Worm (Caenorhabditis elegans): Measurements from ENCODE around the gene damt-1.

damt-1 gene

ce11 chrII:5719848-5720247 is at the start of gene damt-1:
Gene damt-1, plus strand, starts transcription at chrII:5720148.
- no peak for TF ChIP-seq fos-1 (tag; optimal IDR thresholded peaks at IDR 0.05)
- no peak for TF ChIP-seq elt-1 (tag; optimal IDR thresholded peaks at IDR 0.05)
- no peak for TF ChIP-seq nhr-237 (tag; optimal IDR thresholded peaks at IDR 0.05)
- TF ChIP-seq skn-1 (tag; optimal IDR thresholded peaks at IDR 0.05), result no peak
- TF ChIP-seq R02D3.7 (tag; optimal IDR thresholded peaks at IDR 0.05), result no peak
- no peak for TF ChIP-seq mbf-1 (tag; optimal IDR thresholded peaks at IDR 0.05)
- TF ChIP-seq nhr-11 (tag; optimal IDR thresholded peaks at IDR 0.05), result no peak
- no peak for TF ChIP-seq blmp-1 (tag; optimal IDR thresholded peaks at IDR 0.05; ENCODE audit: insufficient read depth)
- TF ChIP-seq ama-1 (optimal IDR thresholded peaks at IDR 0.05), result no peak
- no peak for TF ChIP-seq ceh-82 (tag; optimal IDR thresholded peaks at IDR 0.05)
- no peak for TF ChIP-seq lin-39 (tag; optimal IDR thresholded peaks at IDR 0.05)
- TF ChIP-seq nhr-12 (tag; optimal IDR thresholded peaks at IDR 0.05), result no peak

- TF ChIP-seq peb-1 (tag; optimal IDR thresholded peaks at IDR 0.05) (no peak), gmeb-1 (tag; optimal IDR thresholded peaks at IDR 0.05) (no peak), ztf-11 (tag; optimal IDR thresholded peaks at IDR 0.05) (no peak), ztf-4 (tag; optimal IDR thresholded peaks at IDR 0.05) (no peak), aly-2 (tag; optimal IDR thresholded peaks at IDR 0.05) (no peak), mab-5 (tag; optimal IDR thresholded peaks at IDR 0.05) (no peak), nhr-10 (tag; optimal IDR thresholded peaks at IDR 0.05) (no peak), nhr-6 (tag; optimal IDR thresholded peaks at IDR 0.05) (no peak)
Measured at ce11 chrII:5680703-5681102, 39.2 kb upstream of the damt-1 start, which contains the start of gene flp-27. Gene flp-27, plus strand, starts transcription at chrII:5681003.

ce11 chrII:5688959-5689358 is 31.0 kb upstream of the damt-1 start, which contains the start of gene C25H3.11:
Gene C25H3.11, minus strand, starts transcription at chrII:5689040.
- TF ChIP-seq lsy-2 (tag; optimal IDR thresholded peaks at IDR 0.05) (peak in 1 of 2 experiments; percentile 43), nhr-21 (tag; optimal IDR thresholded peaks at IDR 0.05) (peak; percentile 21), nhr-25 (tag; optimal IDR thresholded peaks at IDR 0.05) (peak; percentile 41), F13H6.1 (tag; optimal IDR thresholded peaks at IDR 0.05) (peak; percentile 13), fos-1 (tag; optimal IDR thresholded peaks at IDR 0.05) (peak; percentile 33), dmd-4 (tag; optimal IDR thresholded peaks at IDR 0.05) (no peak), ztf-11 (tag; optimal IDR thresholded peaks at IDR 0.05) (no peak), Y55F3AM.14 (GFP tag; optimal IDR thresholded peaks at IDR 0.05) (no peak), unc-55 (GFP tag; optimal IDR thresholded peaks at IDR 0.05) (peak; percentile 16), mab-5 (tag; optimal IDR thresholded peaks at IDR 0.05) (no peak), C34F6.9 (tag; optimal IDR thresholded peaks at IDR 0.05) (peak; percentile 47), crh-2 (tag; optimal IDR thresholded peaks at IDR 0.05) (peak; percentile 59), sma-3 (GFP tag; optimal IDR thresholded peaks at IDR 0.05) (peak; percentile 10)

DNA sequence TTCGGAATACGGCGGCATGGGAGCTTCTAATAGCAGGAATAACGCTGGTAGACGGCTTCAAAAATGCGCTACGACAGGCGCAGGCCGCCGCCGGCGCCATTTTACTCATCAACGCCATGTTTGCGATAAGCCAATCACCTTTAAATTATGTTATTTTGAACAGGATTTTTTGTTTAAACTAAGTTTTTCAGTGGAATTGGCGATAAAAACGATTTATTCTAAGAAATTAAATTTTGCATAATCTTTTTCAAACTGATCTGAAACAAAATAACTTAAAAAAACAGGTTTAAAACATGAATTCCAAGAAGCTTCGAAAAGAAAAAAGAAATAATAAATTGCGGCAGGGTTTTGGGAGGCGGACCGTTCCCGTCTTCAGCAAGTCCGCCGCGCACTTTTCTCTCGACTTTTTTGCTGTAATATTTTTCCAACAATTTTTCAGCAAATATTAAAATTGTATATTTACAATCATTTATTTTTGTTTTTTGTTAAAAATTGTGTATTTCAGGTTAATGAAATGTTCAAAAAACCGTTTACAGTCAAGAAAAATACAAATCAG is 28.7 kb upstream of the damt-1 start, which contains the start of the genes ndub-5 and eif-2D:
TSS of gene ndub-5 (minus strand) at position 138 of the 556 bp plus-strand sequence.
TSS of gene eif-2D (plus strand) at position 506 of the 556 bp plus-strand sequence.
- TF ChIP-seq R02D3.7 (tag; optimal IDR thresholded peaks at IDR 0.05) (no peak), lsy-2 (tag; optimal IDR thresholded peaks at IDR 0.05) (peak in 1 of 2 experiments; percentile 39), nhr-10 (tag; optimal IDR thresholded peaks at IDR 0.05) (no peak), ama-1 (optimal IDR thresholded peaks at IDR 0.05) (no peak), nhr-23 (tag; optimal IDR thresholded peaks at IDR 0.05) (no peak), C34F6.9 (tag; optimal IDR thresholded peaks at IDR 0.05) (peak; percentile 11)

DNA sequence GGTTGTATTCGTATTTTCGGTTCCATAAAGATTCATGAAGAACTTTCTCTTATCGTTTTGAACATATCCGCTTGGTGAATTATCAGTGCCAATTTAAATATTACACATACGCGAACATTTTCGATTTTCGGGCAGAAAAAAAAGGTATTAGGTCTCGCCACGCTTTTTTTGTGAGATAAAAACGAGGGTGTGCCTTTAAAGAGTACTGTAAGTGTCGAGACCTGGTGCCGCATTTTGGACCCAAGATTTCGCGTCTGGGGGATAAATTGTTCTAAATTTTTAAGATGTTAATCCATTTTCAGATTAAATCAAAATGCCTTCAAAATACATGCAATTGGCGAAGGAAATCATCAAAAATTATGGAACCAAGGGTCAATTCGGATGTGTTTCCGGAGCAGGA is 26.1 kb upstream of the damt-1 start, which contains the start of gene C25H3.3:
TSS of gene C25H3.3 (plus strand) at position 301 of the 400 bp plus-strand sequence.
- no peak for TF ChIP-seq F13H6.1 (tag; optimal IDR thresholded peaks at IDR 0.05)
- TF ChIP-seq ZK546.5 (tag; optimal IDR thresholded peaks at IDR 0.05), result no peak
- no peak for TF ChIP-seq gmeb-1 (tag; optimal IDR thresholded peaks at IDR 0.05)
- no peak for TF ChIP-seq egl-27 (tag; optimal IDR thresholded peaks at IDR 0.05)
- TF ChIP-seq ceh-82 (tag; optimal IDR thresholded peaks at IDR 0.05), result no peak
- no peak for TF ChIP-seq elt-3 (tag; optimal IDR thresholded peaks at IDR 0.05)
- TF ChIP-seq mbf-1 (tag; optimal IDR thresholded peaks at IDR 0.05), result no peak
- TF ChIP-seq lin-13 (GFP tag; optimal IDR thresholded peaks at IDR 0.05), result no peak
- no peak for TF ChIP-seq sma-3 (GFP tag; optimal IDR thresholded peaks at IDR 0.05)
- no peak for TF ChIP-seq crh-2 (tag; optimal IDR thresholded peaks at IDR 0.05)
- TF ChIP-seq nhr-12 (tag; optimal IDR thresholded peaks at IDR 0.05), result no peak

Measured in whole organism, L2 larva.